Fruit fly (Drosophila melanogaster): ENCODE results near the gene nebu.
A peak's percentile ranks its signal among the peaks of the same experiment; 100 is the strongest.

- TF ChIP-seq woc (GFP tag; optimal IDR thresholded peaks at IDR 0.05) (no peak), Dfd (GFP tag; optimal IDR thresholded peaks at IDR 0.05) (no peak), pan (optimal IDR thresholded peaks at IDR 0.05) (no peak), brk (GFP tag; optimal IDR thresholded peaks at IDR 0.05) (no peak), h (GFP tag; optimal IDR thresholded peaks at IDR 0.05) (no peak), Hr78 (GFP tag; optimal IDR thresholded peaks at IDR 0.05) (no peak), Dif (GFP tag; optimal IDR thresholded peaks at IDR 0.05; ENCODE audit: partially characterized antibody) (no peak), N (GFP tag; optimal IDR thresholded peaks at IDR 0.05) (no peak), Vsx2 (GFP tag; optimal IDR thresholded peaks at IDR 0.05; ENCODE audit: partially characterized antibody) (peak; percentile 48), sage (GFP tag; optimal IDR thresholded peaks at IDR 0.05) (peak; percentile 57), Hr83 (GFP tag; optimal IDR thresholded peaks at IDR 0.05; ENCODE audit: poor library complexity, severe bottlenecking) (no peak), Hnf4 (GFP tag; optimal IDR thresholded peaks at IDR 0.05) (peak; percentile 64), rgr (GFP tag; optimal IDR thresholded peaks at IDR 0.05) (no peak)
These were observed 7.0 kb upstream of the nebu start, which contains the start of the genes CG10948 and Wbp2 for dm6 chr3L:12849867-12850301.

Measured in whole organism, wandering third instar larva.